Worm (Caenorhabditis elegans) whole organism, L4 larva: ENCODE measurements around the gene W01D2.1.

Experiments
- lin-39 ChIP-seq: fragments of 150-350 bp; optimal IDR thresholded peaks from 2 replicates; lab custom pipeline; 2014; ENCODE audit warnings: missing biosample characterization, missing genetic modification reagents, missing genetic modification characterization
- pqm-1 ChIP-seq: sonication (generic microtip); optimal IDR thresholded peaks from 2 replicates; lab custom pipeline; 2017; ENCODE audit warnings: missing biosample characterization, missing genetic modification characterization

ce11 chrII:14814894-14815568 lies at the start of gene W01D2.1:
- TF ChIP-seq lin-39 (tag; lab: Kevin White, UChicago) (no peak), pqm-1 (tag; lab: Kevin White, UChicago) (no peak)
